Worm (Caenorhabditis elegans): ENCODE measurements around the gene ampd-1.

ampd-1 gene

DNA sequence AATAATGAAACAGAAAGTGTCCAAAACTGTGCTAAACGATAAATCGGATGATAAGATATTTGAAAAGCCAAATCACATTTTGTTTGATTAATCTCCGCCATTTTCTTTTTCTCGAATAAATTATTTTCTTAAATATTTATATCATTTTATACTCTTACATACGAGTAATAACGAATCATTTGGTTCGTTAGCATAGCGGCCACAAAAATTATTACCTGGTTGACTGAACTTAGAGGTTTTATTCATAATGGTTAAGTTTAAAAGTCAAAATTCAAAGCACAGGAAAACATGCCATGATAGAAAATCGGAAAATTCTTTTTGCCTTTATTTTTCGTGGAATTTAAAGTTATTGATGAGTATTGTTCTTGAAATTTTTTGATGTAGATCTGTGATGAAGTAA is 39.8 kb upstream of the ampd-1 start, which contains the start of gene srb-5:
TSS of gene srb-5 (minus strand) at position 101 of the 400 bp plus-strand sequence.
- TF ChIP-seq nhr-25 (tag; optimal IDR thresholded peaks at IDR 0.05) (no peak), egl-5 (tag; optimal IDR thresholded peaks at IDR 0.05) (no peak), pha-4 (tag; optimal IDR thresholded peaks at IDR 0.05) (no peak), egl-27 (tag; optimal IDR thresholded peaks at IDR 0.05) (no peak), nhr-11 (tag; optimal IDR thresholded peaks at IDR 0.05) (no peak), sea-2 (GFP tag; optimal IDR thresholded peaks at IDR 0.05) (no peak), nfya-1 (tag; optimal IDR thresholded peaks at IDR 0.05; ENCODE audit: insufficient read depth) (no peak), ztf-11 (tag; optimal IDR thresholded peaks at IDR 0.05) (no peak)

DNA sequence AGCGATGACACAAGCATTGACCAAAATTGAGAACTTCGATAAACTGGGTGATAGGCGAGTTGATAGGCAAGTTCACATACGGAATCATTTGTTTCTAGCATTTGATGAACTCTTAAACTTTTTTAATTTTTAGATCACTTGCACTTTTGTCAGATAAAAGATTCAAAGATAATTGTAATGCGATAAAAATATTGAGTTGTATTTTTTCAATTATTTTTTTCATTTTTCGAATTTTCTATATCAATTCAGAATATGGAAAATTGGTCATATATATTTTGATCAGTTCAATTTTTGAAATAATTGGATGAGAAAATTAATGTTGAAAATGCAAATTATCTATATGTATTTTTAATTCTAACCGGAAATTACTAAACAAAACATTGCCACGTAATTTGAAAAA is 36.4 kb upstream of the ampd-1 start, which contains the start of gene srb-3:
TSS of gene srb-3 (minus strand) at position 101 of the 400 bp plus-strand sequence.
- TF ChIP-seq sea-2 (GFP tag; optimal IDR thresholded peaks at IDR 0.05) (no peak), eor-1 (tag; optimal IDR thresholded peaks at IDR 0.05) (no peak), unc-39 (tag; optimal IDR thresholded peaks at IDR 0.05) (no peak), ama-1 (optimal IDR thresholded peaks at IDR 0.05) (no peak), lsy-12 (tag; optimal IDR thresholded peaks at IDR 0.05) (no peak), nhr-25 (tag; optimal IDR thresholded peaks at IDR 0.05) (no peak), ceh-28 (tag; optimal IDR thresholded peaks at IDR 0.05) (no peak), ztf-4 (tag; optimal IDR thresholded peaks at IDR 0.05) (no peak), pha-4 (tag; optimal IDR thresholded peaks at IDR 0.05) (no peak), mml-1 (tag; optimal IDR thresholded peaks at IDR 0.05) (no peak), nhr-23 (tag; optimal IDR thresholded peaks at IDR 0.05) (no peak), elt-1 (tag; optimal IDR thresholded peaks at IDR 0.05) (no peak), mdl-1 (tag; optimal IDR thresholded peaks at IDR 0.05) (no peak), hmg-11 (tag; optimal IDR thresholded peaks at IDR 0.05) (no peak), nhr-28 (tag; optimal IDR thresholded peaks at IDR 0.05) (no peak), ceh-82 (tag; optimal IDR thresholded peaks at IDR 0.05) (no peak), zag-1 (tag; optimal IDR thresholded peaks at IDR 0.05) (no peak), ZK546.5 (tag; optimal IDR thresholded peaks at IDR 0.05) (no peak), aly-2 (tag; optimal IDR thresholded peaks at IDR 0.05) (no peak), snpc-4 (tag; optimal IDR thresholded peaks at IDR 0.05) (no peak)

DNA sequence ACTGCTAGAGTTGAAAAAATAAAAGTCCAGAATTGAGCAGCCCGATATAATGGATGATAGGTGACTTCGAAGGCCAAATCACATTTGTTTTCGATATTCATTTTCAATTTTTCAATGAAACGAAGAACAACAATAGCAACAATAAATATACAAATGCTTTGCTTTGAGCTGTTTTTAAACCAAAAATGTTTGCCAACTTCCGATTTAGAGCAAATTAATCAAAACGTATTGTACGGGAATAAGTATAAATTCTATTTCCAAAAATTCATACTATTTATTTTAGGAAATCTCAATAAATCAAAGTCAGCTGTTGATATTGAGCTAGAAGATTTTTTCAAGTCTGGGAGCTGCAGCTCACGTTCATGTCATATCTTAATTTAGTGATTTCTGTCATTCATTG is 32.2 kb upstream of the ampd-1 start, which contains the start of gene srb-1:
TSS of gene srb-1 (minus strand) at position 101 of the 400 bp plus-strand sequence.
- TF ChIP-seq nfya-1 (tag; optimal IDR thresholded peaks at IDR 0.05; ENCODE audit: insufficient read depth) (no peak), eor-1 (tag; optimal IDR thresholded peaks at IDR 0.05) (no peak), nhr-11 (tag; optimal IDR thresholded peaks at IDR 0.05) (no peak), elt-3 (tag; optimal IDR thresholded peaks at IDR 0.05) (no peak), unc-39 (tag; optimal IDR thresholded peaks at IDR 0.05) (no peak), ceh-28 (tag; optimal IDR thresholded peaks at IDR 0.05) (no peak), nhr-77 (tag; optimal IDR thresholded peaks at IDR 0.05) (no peak), pqm-1 (tag; optimal IDR thresholded peaks at IDR 0.05) (no peak), zag-1 (tag; optimal IDR thresholded peaks at IDR 0.05) (no peak), ceh-16 (tag; optimal IDR thresholded peaks at IDR 0.05) (no peak), jun-1 (tag; optimal IDR thresholded peaks at IDR 0.05) (no peak), nhr-12 (tag; optimal IDR thresholded peaks at IDR 0.05) (no peak), tbx-2 (tag; optimal IDR thresholded peaks at IDR 0.05) (no peak), egl-27 (tag; optimal IDR thresholded peaks at IDR 0.05) (no peak), daf-12 (tag; optimal IDR thresholded peaks at IDR 0.05) (no peak), nhr-76 (tag; optimal IDR thresholded peaks at IDR 0.05) (no peak)

DNA sequence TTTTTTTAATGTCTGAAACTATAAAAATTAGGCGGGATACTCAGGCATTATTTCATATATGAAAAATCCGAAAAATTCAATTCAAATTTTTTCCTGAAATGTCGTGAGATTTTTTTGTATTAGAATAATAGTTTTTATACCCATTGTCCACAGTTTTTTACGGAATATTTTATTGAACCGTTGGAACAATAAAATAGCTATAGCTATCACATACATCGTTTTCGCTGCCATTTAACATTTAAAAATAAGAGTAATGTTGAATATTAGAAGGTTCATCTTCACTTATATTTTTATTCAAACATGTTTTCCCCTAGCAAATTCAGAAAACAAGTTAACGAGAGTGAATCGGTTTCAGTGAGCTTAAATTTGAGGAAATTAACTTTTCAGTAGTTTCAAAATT is 31.5 kb upstream of the ampd-1 start, which contains the start of gene C27D6.15:
TSS of gene C27D6.15 (plus strand) at position 301 of the 400 bp plus-strand sequence.
- TF ChIP-seq nhr-11 (tag; optimal IDR thresholded peaks at IDR 0.05) (no peak), fkh-10 (GFP tag; optimal IDR thresholded peaks at IDR 0.05) (no peak), fos-1 (tag; optimal IDR thresholded peaks at IDR 0.05) (no peak), elt-3 (tag; optimal IDR thresholded peaks at IDR 0.05) (no peak), nhr-76 (tag; optimal IDR thresholded peaks at IDR 0.05) (no peak), mdl-1 (tag; optimal IDR thresholded peaks at IDR 0.05) (no peak), mml-1 (tag; optimal IDR thresholded peaks at IDR 0.05) (no peak), fkh-2 (tag; optimal IDR thresholded peaks at IDR 0.05) (no peak), ZK546.5 (tag; optimal IDR thresholded peaks at IDR 0.05) (no peak), ceh-9 (tag; optimal IDR thresholded peaks at IDR 0.05) (no peak), nhr-23 (tag; optimal IDR thresholded peaks at IDR 0.05) (no peak), ceh-28 (tag; optimal IDR thresholded peaks at IDR 0.05) (no peak), pha-4 (tag; optimal IDR thresholded peaks at IDR 0.05) (no peak), nhr-77 (tag; optimal IDR thresholded peaks at IDR 0.05) (no peak), ztf-11 (tag; optimal IDR thresholded peaks at IDR 0.05) (no peak), nhr-28 (tag; optimal IDR thresholded peaks at IDR 0.05) (no peak), ceh-82 (tag; optimal IDR thresholded peaks at IDR 0.05) (no peak), hmg-11 (tag; optimal IDR thresholded peaks at IDR 0.05) (no peak), nhr-67 (tag; optimal IDR thresholded peaks at IDR 0.05) (no peak)
